Worm (Caenorhabditis elegans) whole organism, L1 larva: ENCODE data around the gene twk-21.

Source experiments
- Y116A8C.19 ChIP-seq: sonication (generic microtip); optimal IDR thresholded peaks from 2 replicates; lab custom pipeline; 2016; ENCODE audit warnings: missing compliant biosample characterization, missing genetic modification characterization, borderline replicate concordance
- aha-1 ChIP-seq: fragments of 150-350 bp; optimal IDR thresholded peaks from 2 replicates; lab custom pipeline; 2014; ENCODE audit warnings: missing biosample characterization, missing genetic modification characterization
- alr-1 ChIP-seq: fragments of 200-800 bp; sonication (Bioruptor generic); optimal IDR thresholded peaks from 2 replicates; lab custom pipeline; 2018; ENCODE audit warnings: borderline replicate concordance, mild to moderate bottlenecking, missing genetic modification characterization, missing compliant biosample characterization
- aly-2 ChIP-seq: fragments of 150-350 bp; optimal IDR thresholded peaks from 2 replicates; lab custom pipeline; 2014; ENCODE audit warnings: missing biosample characterization, missing genetic modification characterization
- ama-1 ChIP-seq: fragments of 150-350 bp; optimal IDR thresholded peaks from 2 replicates; lab custom pipeline; 2014
- blmp-1 ChIP-seq: fragments of 150-350 bp; optimal IDR thresholded peaks from 2 replicates; lab custom pipeline; 2014; ENCODE audit warnings: missing biosample characterization, missing genetic modification characterization
- ceh-63 ChIP-seq: fragments of 200-800 bp; sonication (Bioruptor generic); optimal IDR thresholded peaks from 2 replicates; lab custom pipeline; 2018; ENCODE audit warnings: mild to moderate bottlenecking, missing genetic modification characterization, missing compliant biosample characterization
- ceh-8 ChIP-seq: fragments of 200-800 bp; sonication (Bioruptor generic); optimal IDR thresholded peaks from 2 replicates; lab custom pipeline; 2018; ENCODE audit warnings: mild to moderate bottlenecking, missing genetic modification characterization, moderate library complexity, missing compliant biosample characterization
- ceh-82 ChIP-seq, 3 experiments: fragments of 150-350 bp in 1 of 3; sonication (generic microtip) in 2 of 3; optimal IDR thresholded peaks; 2 replicates each; lab custom pipeline; 2014 to 2017; ENCODE audit warnings: missing biosample characterization in 3 of 3, missing genetic modification characterization in 3 of 3
- ceh-88 ChIP-seq: fragments of 200-800 bp; sonication (Bioruptor generic); IDR thresholded peaks from 2 replicates; pipeline ENCODE4 v1.3.6; 2022; ENCODE audit warnings: missing genetic modification characterization, missing compliant biosample characterization
- ceh-90 ChIP-seq: sonication (generic microtip); optimal IDR thresholded peaks from 2 replicates; lab custom pipeline; 2016; ENCODE audit warnings: missing genetic modification characterization, missing compliant biosample characterization
- ces-1 ChIP-seq: fragments of 150-350 bp; optimal IDR thresholded peaks from 2 replicates; lab custom pipeline; 2014; ENCODE audit warnings: missing biosample characterization, missing genetic modification reagents, missing genetic modification characterization
- efl-1 ChIP-seq, 4 experiments: fragments of 150-350 bp; optimal IDR thresholded peaks in 3 of 4; peaks in 1 of 4; 1 replicate in 1 of 4; 2 replicates in 3 of 4; lab custom pipeline; 2014; ENCODE audit warnings: missing biosample characterization in 2 of 4, missing genetic modification characterization in 2 of 4, missing genetic modification reagents in 2 of 4
- efl-3 ChIP-seq: fragments of 200-800 bp; sonication (Bioruptor generic); optimal IDR thresholded peaks from 2 replicates; lab custom pipeline; 2018; ENCODE audit warnings: mild to moderate bottlenecking, missing genetic modification characterization, missing compliant biosample characterization
- egl-13 ChIP-seq: sonication (generic microtip); optimal IDR thresholded peaks from 2 replicates; lab custom pipeline; 2016; ENCODE audit warnings: missing genotype, missing genetic modification reagents, missing genetic modification characterization, missing compliant biosample characterization
- egl-27 ChIP-seq, 2 experiments: fragments of 150-350 bp in 1 of 2; sonication (generic microtip); optimal IDR thresholded peaks; 3 replicates each; lab custom pipeline; 2017 to 2018; ENCODE audit warnings: missing biosample characterization in 2 of 2, missing genetic modification characterization in 2 of 2, missing genetic modification reagents in 2 of 2
- elt-2 ChIP-seq: sonication (generic microtip); optimal IDR thresholded peaks from 2 replicates; lab custom pipeline; 2016; ENCODE audit warnings: missing genetic modification characterization, mild to moderate bottlenecking, inconsistent platforms, missing compliant biosample characterization, missing genetic modification reagents
- elt-3 ChIP-seq, 6 experiments: fragments of 150-350 bp in 1 of 6; sonication (generic microtip); optimal IDR thresholded peaks; 2 replicates each; lab custom pipeline; 2017 to 2018; ENCODE audit warnings: missing biosample characterization in 6 of 6, missing genetic modification characterization in 6 of 6, inconsistent platforms in 1 of 6
- fkh-4 ChIP-seq: sonication (generic microtip); optimal IDR thresholded peaks from 2 replicates; lab custom pipeline; 2016; ENCODE audit warnings: missing compliant biosample characterization, missing genetic modification characterization, borderline replicate concordance
- fkh-8 ChIP-seq: sonication (generic microtip); optimal IDR thresholded peaks from 2 replicates; lab custom pipeline; 2016; ENCODE audit warnings: mild to moderate bottlenecking, missing genetic modification characterization, missing compliant biosample characterization
- fos-1 ChIP-seq: fragments of 150-350 bp; optimal IDR thresholded peaks from 2 replicates; lab custom pipeline; 2014; ENCODE audit warnings: missing biosample characterization, missing genetic modification characterization
- grh-1 ChIP-seq: fragments of 200-800 bp; sonication (Bioruptor generic); IDR thresholded peaks from 2 replicates; pipeline ENCODE4 v1.3.6; 2022; ENCODE audit warnings: missing genetic modification reagents, missing genetic modification characterization, missing compliant biosample characterization
- hlh-17 ChIP-seq: fragments of 200-800 bp; sonication (Bioruptor generic); optimal IDR thresholded peaks from 2 replicates; lab custom pipeline; 2018; ENCODE audit warnings: missing genetic modification characterization, mild to moderate bottlenecking, missing compliant biosample characterization, moderate library complexity, borderline replicate concordance
- hpl-2 ChIP-seq: fragments of 150-350 bp; optimal IDR thresholded peaks from 2 replicates; lab custom pipeline; 2014; ENCODE audit warnings: missing biosample characterization, missing genetic modification reagents, missing genetic modification characterization
- irx-1 ChIP-seq: sonication (generic microtip); optimal IDR thresholded peaks from 2 replicates; lab custom pipeline; 2016; ENCODE audit warnings: missing genetic modification characterization, missing compliant biosample characterization
- jun-1 ChIP-seq: fragments of 150-350 bp; optimal IDR thresholded peaks from 2 replicates; lab custom pipeline; 2014; ENCODE audit warnings: missing biosample characterization, missing genetic modification reagents, missing genetic modification characterization
- lin-13 ChIP-seq: fragments of 150-350 bp; optimal IDR thresholded peaks from 2 replicates; lab custom pipeline; 2014; ENCODE audit warnings: missing biosample characterization, missing genetic modification reagents, missing genetic modification characterization
- lin-15B ChIP-seq: fragments of 150-350 bp; sonication (generic microtip); optimal IDR thresholded peaks from 3 replicates; lab custom pipeline; 2014; ENCODE audit warnings: missing biosample characterization, missing genetic modification characterization
- mab-9 ChIP-seq: fragments of 200-800 bp; sonication (Bioruptor generic); IDR thresholded peaks from 2 replicates; pipeline ENCODE4 v1.3.6; 2022; ENCODE audit warnings: missing genetic modification reagents, missing genetic modification characterization, missing compliant biosample characterization
- mdl-1 ChIP-seq, 2 experiments: fragments of 150-350 bp; optimal IDR thresholded peaks; 2 replicates each; lab custom pipeline; 2014 to 2017; ENCODE audit warnings: missing biosample characterization in 2 of 2, missing genetic modification characterization in 2 of 2, inconsistent platforms in 1 of 2
- mef-2 ChIP-seq: fragments of 150-350 bp; optimal IDR thresholded peaks from 2 replicates; lab custom pipeline; 2014; ENCODE audit warnings: missing biosample characterization, missing genetic modification characterization
- mep-1 ChIP-seq: fragments of 150-350 bp; optimal IDR thresholded peaks from 2 replicates; lab custom pipeline; 2014; ENCODE audit warnings: missing biosample characterization, missing genetic modification characterization
- nhr-12 ChIP-seq: sonication (generic microtip); optimal IDR thresholded peaks from 2 replicates; lab custom pipeline; 2017; ENCODE audit warnings: missing biosample characterization, missing genetic modification characterization
- nhr-20 ChIP-seq: sonication (generic microtip); optimal IDR thresholded peaks from 2 replicates; lab custom pipeline; 2016; ENCODE audit warnings: mild to moderate bottlenecking, missing genetic modification characterization, missing compliant biosample characterization
- nhr-47 ChIP-seq: sonication (generic microtip); optimal IDR thresholded peaks from 2 replicates; lab custom pipeline; 2016; ENCODE audit warnings: mild to moderate bottlenecking, missing genetic modification characterization, moderate library complexity, missing compliant biosample characterization
- nhr-71 ChIP-seq: sonication (generic microtip); optimal IDR thresholded peaks from 2 replicates; lab custom pipeline; 2016; ENCODE audit warnings: mild to moderate bottlenecking, missing genetic modification characterization, moderate library complexity, missing compliant biosample characterization
- nhr-76 ChIP-seq: sonication (generic microtip); optimal IDR thresholded peaks from 2 replicates; lab custom pipeline; 2017; ENCODE audit warnings: missing biosample characterization, missing genetic modification characterization
- nhr-84 ChIP-seq: sonication (generic microtip); optimal IDR thresholded peaks from 2 replicates; lab custom pipeline; 2017; ENCODE audit warnings: missing biosample characterization, missing genetic modification characterization
- nhr-85 ChIP-seq: sonication (generic microtip); peaks from one replicate; lab custom pipeline; 2016; ENCODE audit warnings: missing genetic modification characterization, inconsistent platforms, missing compliant biosample characterization
- pag-3 ChIP-seq: sonication (generic microtip); optimal IDR thresholded peaks from 2 replicates; lab custom pipeline; 2017; ENCODE audit warnings: missing genetic modification characterization, mild to moderate bottlenecking, missing compliant biosample characterization, antibody characterized with exemption, borderline replicate concordance; ENCODE audit not compliant: insufficient read depth
- pax-3 ChIP-seq: fragments of 200-800 bp; sonication (Bioruptor generic); optimal IDR thresholded peaks from 2 replicates; lab custom pipeline; 2018; ENCODE audit warnings: mild to moderate bottlenecking, missing genetic modification characterization, moderate library complexity, missing compliant biosample characterization
- skn-1 ChIP-seq: fragments of 150-350 bp; optimal IDR thresholded peaks from 2 replicates; lab custom pipeline; 2014; ENCODE audit warnings: missing biosample characterization, missing genetic modification characterization
- snpc-4 ChIP-seq: fragments of 150-350 bp; optimal IDR thresholded peaks from 2 replicates; lab custom pipeline; 2014; ENCODE audit warnings: missing biosample characterization, missing genetic modification characterization
- snu-23 ChIP-seq: sonication (generic microtip); optimal IDR thresholded peaks from 2 replicates; lab custom pipeline; 2016; ENCODE audit warnings: missing genetic modification characterization, missing compliant biosample characterization
- sptf-1 ChIP-seq: fragments of 150-350 bp; optimal IDR thresholded peaks from 2 replicates; lab custom pipeline; 2014; ENCODE audit warnings: missing biosample characterization, missing genetic modification characterization
- sup-37 ChIP-seq: fragments of 200-800 bp; sonication (Bioruptor generic); optimal IDR thresholded peaks from 2 replicates; lab custom pipeline; 2018; ENCODE audit warnings: mild to moderate bottlenecking, missing genetic modification characterization, missing compliant biosample characterization
- swsn-7 ChIP-seq: sonication (generic microtip); optimal IDR thresholded peaks from 2 replicates; lab custom pipeline; 2016; ENCODE audit warnings: missing genetic modification characterization, missing compliant biosample characterization
- tbx-2 ChIP-seq: sonication (generic microtip); optimal IDR thresholded peaks from 2 replicates; lab custom pipeline; 2016; ENCODE audit warnings: missing genetic modification characterization, missing compliant biosample characterization
- unc-130 ChIP-seq: fragments of 150-350 bp; optimal IDR thresholded peaks from 2 replicates; lab custom pipeline; 2017; ENCODE audit warnings: missing biosample characterization, missing genetic modification characterization, inconsistent platforms
- unc-98 ChIP-seq: fragments of 200-800 bp; sonication (Bioruptor generic); IDR thresholded peaks from 2 replicates; pipeline ENCODE4 v1.3.6; 2022; ENCODE audit warnings: missing genetic modification characterization, missing compliant biosample characterization
- ztf-11 ChIP-seq, 2 experiments: sonication (generic microtip); optimal IDR thresholded peaks; 2 replicates each; lab custom pipeline; 2016 to 2017; ENCODE audit warnings: missing genetic modification characterization in 2 of 2, missing biosample characterization in 1 of 2, missing compliant biosample characterization in 1 of 2
- ztf-4 ChIP-seq: fragments of 150-350 bp; optimal IDR thresholded peaks from 2 replicates; lab custom pipeline; 2014; ENCODE audit warnings: missing biosample characterization, missing genetic modification characterization

The twk-21 gene

DNA sequence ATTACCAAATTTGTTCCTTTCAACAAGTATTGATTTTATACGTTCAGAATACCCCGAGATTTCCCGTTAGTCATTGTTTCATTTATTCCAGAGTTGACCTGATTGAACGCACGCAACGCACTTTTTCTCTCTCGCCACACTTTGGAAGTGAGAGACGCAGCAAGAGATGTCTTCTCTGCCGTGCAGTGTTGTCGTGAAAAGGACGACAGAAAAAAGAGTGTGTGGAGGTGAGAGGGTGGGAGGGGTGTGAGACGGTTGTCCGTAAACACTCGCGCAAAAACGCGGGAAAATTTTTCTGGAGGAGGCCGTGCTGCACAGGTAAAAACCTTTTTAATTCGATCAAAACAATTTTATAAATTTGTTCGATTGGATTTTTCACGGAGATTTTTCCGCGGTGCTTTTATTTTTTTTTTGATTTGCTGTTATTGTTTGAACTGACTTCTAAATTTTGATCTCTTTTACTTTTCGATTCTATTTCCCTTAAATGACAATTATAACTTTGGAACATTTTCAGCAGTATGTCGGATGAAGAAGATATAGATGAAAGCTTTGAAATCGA is 24.4 kb upstream of the twk-21 start, which contains the start of gene sdc-1:
TSS of gene sdc-1 (plus strand) at position 509 of the 559 bp plus-strand sequence.
- TF ChIP-seq alr-1 = no peak
- no peak for TF ChIP-seq lin-13 (GFP tag; lab: Kevin White, UChicago)
- TF ChIP-seq skn-1 (tag; lab: Kevin White, UChicago) = no peak
- TF ChIP-seq fos-1 (tag; lab: Kevin White, UChicago) = no peak
- no peak for TF ChIP-seq ztf-4 (tag; lab: Kevin White, UChicago)
- no peak for TF ChIP-seq nhr-84 (tag; lab: Kevin White, UChicago)
- TF ChIP-seq efl-1 (optimal IDR thresholded peaks at IDR 0.05; lab: Kevin White, UChicago) = peak; percentile 65 to 77
- TF ChIP-seq efl-1 (GFP tag; optimal IDR thresholded peaks at IDR 0.05 in 1 of 2; lab: Kevin White, UChicago) = peak; percentile 44 to 94
- peak; percentile 49 for TF ChIP-seq snu-23
- no peak for TF ChIP-seq hpl-2 (GFP tag; lab: Kevin White, UChicago)
- no peak for TF ChIP-seq aly-2
- TF ChIP-seq nhr-20 (tag; lab: Kevin White, UChicago) = peak; percentile 30
- TF ChIP-seq tbx-2 = peak; percentile 3
- no peak for TF ChIP-seq mab-9 (GFP tag; lab: Robert Waterston, UW)
- TF ChIP-seq mep-1 (tag; lab: Kevin White, UChicago) = peak; percentile 73
- no peak for TF ChIP-seq ceh-88 (GFP tag; lab: Robert Waterston, UW)
- TF ChIP-seq blmp-1 = peak; percentile 43
- TF ChIP-seq egl-27 (tag; optimal IDR thresholded peaks at IDR 0.05; lab: Kevin White, UChicago) = no peak
- no peak for TF ChIP-seq ztf-11 (tag; optimal IDR thresholded peaks at IDR 0.05; lab: Kevin White, UChicago)
- no peak for TF ChIP-seq nhr-12 (tag; lab: Kevin White, UChicago)
- TF ChIP-seq grh-1 (GFP tag; lab: Robert Waterston, UW) = no peak
- TF ChIP-seq nhr-76 (tag; lab: Kevin White, UChicago) = no peak
- no peak for TF ChIP-seq ceh-63 (GFP tag; lab: Kevin White, UChicago)
- TF ChIP-seq egl-13 (tag; lab: Kevin White, UChicago) = no peak
- TF ChIP-seq fkh-8 (tag; lab: Kevin White, UChicago) = peak; percentile 51
- peak; percentile 48 for TF ChIP-seq nhr-85
- TF ChIP-seq sup-37 (GFP tag; lab: Kevin White, UChicago) = no peak
- no peak for TF ChIP-seq ceh-90 (tag; lab: Kevin White, UChicago)
- TF ChIP-seq lin-15B (tag; lab: Kevin White, UChicago) = no peak
- TF ChIP-seq hlh-17 (GFP tag; lab: Kevin White, UChicago) = no peak
- no peak for TF ChIP-seq sptf-1
- no peak for TF ChIP-seq mef-2 (tag; lab: Kevin White, UChicago)
- no peak for TF ChIP-seq elt-2 (tag; lab: Kevin White, UChicago)
- peak; percentile 35 for TF ChIP-seq swsn-7 (tag; lab: Kevin White, UChicago)
- no peak for TF ChIP-seq pax-3 (tag; lab: Kevin White, UChicago)
- no peak for TF ChIP-seq fkh-4 (tag; lab: Kevin White, UChicago)
- TF ChIP-seq unc-98 (GFP tag; lab: Robert Waterston, UW) = no peak
- TF ChIP-seq unc-130 = no peak
- TF ChIP-seq nhr-71 (tag; lab: Kevin White, UChicago) = peak; percentile 56
- no peak for TF ChIP-seq snpc-4 (tag; lab: Kevin White, UChicago)
- TF ChIP-seq jun-1 (tag; lab: Kevin White, UChicago) = no peak
- TF ChIP-seq ceh-8 (GFP tag; lab: Kevin White, UChicago) = no peak
- TF ChIP-seq ces-1 (GFP tag; lab: Kevin White, UChicago) = no peak
- TF ChIP-seq Y116A8C.19 = no peak
- peak; percentile 43 for TF ChIP-seq nhr-47 (tag; lab: Kevin White, UChicago)
- peak in 1 of 2 experiments; percentile 52 for TF ChIP-seq mdl-1 (tag; optimal IDR thresholded peaks at IDR 0.05; lab: Kevin White, UChicago)
- TF ChIP-seq aha-1 (tag; lab: Kevin White, UChicago) = no peak
- no peak for TF ChIP-seq irx-1 (tag; lab: Kevin White, UChicago)
- TF ChIP-seq pag-3 (tag; lab: Kevin White, UChicago) = no peak
- no peak for TF ChIP-seq efl-3 (GFP tag; lab: Kevin White, UChicago)
- TF ChIP-seq ceh-82 (tag; optimal IDR thresholded peaks at IDR 0.05; lab: Kevin White, UChicago) = peak; percentile 9 to 54 (median 35)
- no peak for TF ChIP-seq ama-1 (lab: Kevin White, UChicago)
- TF ChIP-seq elt-3 (tag; optimal IDR thresholded peaks at IDR 0.05; lab: Kevin White, UChicago) = no peak
